Worm (Caenorhabditis elegans): ENCODE measurements around the gene F18E3.12.

Gene F18E3.12

ce11 chrV:7432441-7433146, 17.8 kb downstream of the F18E3.12 start:
- TF ChIP-seq lin-13 (tag; optimal IDR thresholded peaks at IDR 0.05): no peak
- no peak for TF ChIP-seq M03D4.4 (tag; optimal IDR thresholded peaks at IDR 0.05)
- no peak for TF ChIP-seq nhr-76 (tag; optimal IDR thresholded peaks at IDR 0.05)
- TF ChIP-seq bed-3 (GFP tag; optimal IDR thresholded peaks at IDR 0.05): no peak
- TF ChIP-seq hlh-1 (tag; optimal IDR thresholded peaks at IDR 0.05): no peak
- TF ChIP-seq ztf-11 (tag; optimal IDR thresholded peaks at IDR 0.05): no peak
- TF ChIP-seq unc-39 (tag; optimal IDR thresholded peaks at IDR 0.05): no peak
- TF ChIP-seq zip-8 (tag; optimal IDR thresholded peaks at IDR 0.05): no peak
- TF ChIP-seq sem-2 (GFP tag; optimal IDR thresholded peaks at IDR 0.05): no peak
- TF ChIP-seq mls-2 (tag; optimal IDR thresholded peaks at IDR 0.05): no peak
- no peak for TF ChIP-seq flh-1 (GFP tag; optimal IDR thresholded peaks at IDR 0.05)
- no peak for TF ChIP-seq pha-4 (tag; optimal IDR thresholded peaks at IDR 0.05)
- TF ChIP-seq elt-1 (tag; optimal IDR thresholded peaks at IDR 0.05; ENCODE audit: borderline replicate concordance, insufficient read depth): no peak
- no peak for TF ChIP-seq nhr-237 (tag; optimal IDR thresholded peaks at IDR 0.05)
- TF ChIP-seq ham-2 (GFP tag; optimal IDR thresholded peaks at IDR 0.05): no peak

- TF ChIP-seq ceh-43 (GFP tag; optimal IDR thresholded peaks at IDR 0.05): no peak
- no peak for TF ChIP-seq sem-2 (GFP tag; optimal IDR thresholded peaks at IDR 0.05)
- no peak for TF ChIP-seq unc-39 (tag; optimal IDR thresholded peaks at IDR 0.05)
- no peak for TF ChIP-seq snpc-4 (tag; optimal IDR thresholded peaks at IDR 0.05)
- no peak for TF ChIP-seq elt-3 (tag; optimal IDR thresholded peaks at IDR 0.05)
- no peak for TF ChIP-seq unc-120 (tag; optimal IDR thresholded peaks at IDR 0.05; ENCODE audit: poor library complexity, severe bottlenecking)
- no peak for TF ChIP-seq flh-1 (GFP tag; optimal IDR thresholded peaks at IDR 0.05)
- TF ChIP-seq mab-5 (tag; optimal IDR thresholded peaks at IDR 0.05): no peak
- no peak for TF ChIP-seq nhr-2 (tag; optimal IDR thresholded peaks at IDR 0.05)
- no peak for TF ChIP-seq blmp-1 (tag; optimal IDR thresholded peaks at IDR 0.05)
- TF ChIP-seq bed-3 (GFP tag; optimal IDR thresholded peaks at IDR 0.05): no peak
- no peak for TF ChIP-seq sptf-1 (tag; optimal IDR thresholded peaks at IDR 0.05)
- TF ChIP-seq nhr-12 (tag; optimal IDR thresholded peaks at IDR 0.05): no peak
- no peak for TF ChIP-seq unc-62 (GFP tag; optimal IDR thresholded peaks at IDR 0.05)
- TF ChIP-seq drap-1 (GFP tag; optimal IDR thresholded peaks at IDR 0.05): no peak
- no peak for TF ChIP-seq nhr-28 (tag; optimal IDR thresholded peaks at IDR 0.05)
- no peak for TF ChIP-seq ceh-39 (tag; optimal IDR thresholded peaks at IDR 0.05)
- TF ChIP-seq nhr-237 (tag; optimal IDR thresholded peaks at IDR 0.05): no peak
- TF ChIP-seq lin-13 (tag; optimal IDR thresholded peaks at IDR 0.05): no peak
- TF ChIP-seq lsy-2 (tag; optimal IDR thresholded peaks at IDR 0.05): no peak
Measured at ce11 chrV:7434805-7435363, 20.1 kb downstream of the F18E3.12 start.

DNA sequence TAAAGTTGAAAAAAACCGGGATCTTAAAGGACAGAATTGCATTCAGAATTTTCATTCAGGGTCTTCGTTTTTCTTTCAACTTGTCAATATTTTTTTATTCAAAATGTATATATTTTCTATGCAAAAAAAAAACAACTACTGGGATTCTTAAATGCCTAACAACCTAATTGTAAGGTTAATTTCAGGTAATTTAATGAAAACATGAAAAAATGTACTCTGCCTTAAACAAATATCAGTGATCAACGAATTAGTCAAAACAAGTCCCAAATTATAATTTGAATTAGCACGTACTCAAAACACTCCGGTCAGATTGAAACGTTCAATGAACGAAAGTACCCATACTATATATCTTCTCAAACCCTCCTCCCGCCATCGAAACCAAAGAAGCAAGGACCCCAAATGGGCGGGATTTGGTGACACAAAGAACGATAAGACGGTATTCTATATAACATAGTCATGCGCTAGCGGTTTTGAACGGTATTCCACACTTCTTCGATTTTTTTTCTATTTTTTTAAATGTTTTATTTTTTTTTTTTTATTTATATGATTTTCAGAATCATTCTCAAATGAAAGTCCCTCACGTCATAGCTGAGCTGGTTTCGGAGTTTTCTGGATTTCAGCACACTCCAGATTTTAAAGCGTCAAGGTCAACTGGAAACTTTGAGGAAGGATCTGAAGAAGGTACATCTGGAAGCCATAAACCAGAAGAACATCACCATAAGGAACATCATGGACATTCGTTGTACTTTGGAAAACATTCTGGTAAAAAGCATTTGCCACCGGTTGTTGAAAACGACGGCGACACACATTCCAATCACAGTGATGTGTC, 20.8 kb downstream of the F18E3.12 start, which contains the start of the genes ddo-2 and F25E5.8:
Gene ddo-2, minus strand, starts transcription at position 330 of the 829 bp plus-strand sequence.
Gene F25E5.8, plus strand, starts transcription at position 555 of the 829 bp plus-strand sequence.
- TF ChIP-seq unc-120 (tag; optimal IDR thresholded peaks at IDR 0.05; ENCODE audit: poor library complexity, severe bottlenecking) (no peak), ces-1 (GFP tag; optimal IDR thresholded peaks at IDR 0.05) (no peak), sptf-1 (tag; optimal IDR thresholded peaks at IDR 0.05) (no peak), bed-3 (GFP tag; optimal IDR thresholded peaks at IDR 0.05) (no peak), nhr-28 (tag; optimal IDR thresholded peaks at IDR 0.05) (no peak), elt-3 (tag; optimal IDR thresholded peaks at IDR 0.05) (no peak), ceh-83 (GFP tag; optimal IDR thresholded peaks at IDR 0.05) (no peak), mab-5 (tag; optimal IDR thresholded peaks at IDR 0.05) (no peak), mep-1 (tag; optimal IDR thresholded peaks at IDR 0.05) (no peak), lin-32 (GFP tag; optimal IDR thresholded peaks at IDR 0.05) (no peak), blmp-1 (tag; optimal IDR thresholded peaks at IDR 0.05) (no peak), unc-39 (tag; optimal IDR thresholded peaks at IDR 0.05) (no peak), nhr-76 (tag; optimal IDR thresholded peaks at IDR 0.05) (no peak), ham-2 (GFP tag; optimal IDR thresholded peaks at IDR 0.05) (no peak), pha-4 (tag; optimal IDR thresholded peaks at IDR 0.05) (no peak), zip-8 (tag; optimal IDR thresholded peaks at IDR 0.05) (no peak), snpc-4 (tag; optimal IDR thresholded peaks at IDR 0.05) (no peak), nhr-237 (tag; optimal IDR thresholded peaks at IDR 0.05) (no peak)

All from whole organism, mixed stage, embryonic.